Fruit fly (Drosophila melanogaster) whole organism, pupa: Measurements from ENCODE around the gene CG17687.

Source experiments
- CG10348 ChIP-seq: fragments of 200-800 bp; sonication (Bioruptor generic); IDR thresholded peaks from 2 replicates; pipeline ENCODE4 v1.3.6; 2022; ENCODE audit warnings: missing biosample characterization, missing genetic modification characterization
- CG12605 ChIP-seq: fragments of 200-800 bp; sonication (Bioruptor generic); IDR thresholded peaks from 2 replicates; pipeline ENCODE4 v1.3.6; 2022; ENCODE audit warnings: missing biosample characterization, missing genetic modification characterization
- CG13204 ChIP-seq: fragments of 200-800 bp; sonication (Bioruptor generic); optimal IDR thresholded peaks from 2 replicates; lab custom pipeline; 2018; ENCODE audit warnings: missing biosample characterization, mild to moderate bottlenecking, missing genetic modification characterization, moderate library complexity
- CG14655 ChIP-seq: fragments of 200-800 bp; sonication (Bioruptor generic); optimal IDR thresholded peaks from 3 replicates; lab custom pipeline; 2017; ENCODE audit warnings: mild to moderate bottlenecking, missing biosample characterization, missing genetic modification reagents, missing genetic modification characterization
- CG15710 ChIP-seq: fragments of 200-800 bp; sonication (Bioruptor generic); optimal IDR thresholded peaks from 2 replicates; lab custom pipeline; 2018; ENCODE audit warnings: missing biosample characterization, mild to moderate bottlenecking, missing genetic modification characterization, moderate library complexity
- CG17806 ChIP-seq: fragments of 200-800 bp; sonication (Bioruptor generic); optimal IDR thresholded peaks from 2 replicates; lab custom pipeline; 2018; ENCODE audit warnings: missing biosample characterization, mild to moderate bottlenecking, missing genetic modification characterization, moderate library complexity
- CG32121 ChIP-seq: fragments of 200-800 bp; sonication (Bioruptor generic); IDR thresholded peaks from 2 replicates; pipeline ENCODE4 v1.3.6; 2022; ENCODE audit warnings: missing biosample characterization, missing genetic modification characterization
- CG34367 ChIP-seq: fragments of 200-800 bp; sonication (Bioruptor generic); optimal IDR thresholded peaks from 2 replicates; lab custom pipeline; 2018; ENCODE audit warnings: missing biosample characterization, mild to moderate bottlenecking, missing genetic modification characterization
- CG4496 ChIP-seq: fragments of 200-800 bp; sonication (Bioruptor generic); IDR thresholded peaks from 3 replicates; pipeline ENCODE4 v1.3.6; 2022; ENCODE audit warnings: missing biosample characterization, missing genetic modification characterization
- CG8159 ChIP-seq: fragments of 200-800 bp; sonication (Bioruptor generic); optimal IDR thresholded peaks from 3 replicates; lab custom pipeline; 2018; ENCODE audit warnings: missing biosample characterization, mild to moderate bottlenecking, missing genetic modification characterization, moderate library complexity
- CG8301 ChIP-seq: fragments of 200-800 bp; sonication (Bioruptor generic); optimal IDR thresholded peaks from 2 replicates; lab custom pipeline; 2018; ENCODE audit warnings: missing biosample characterization, mild to moderate bottlenecking, missing genetic modification characterization
- CG9948 ChIP-seq: fragments of 200-800 bp; sonication (Bioruptor generic); optimal IDR thresholded peaks from 2 replicates; lab custom pipeline; 2018; ENCODE audit warnings: missing biosample characterization, mild to moderate bottlenecking, missing genetic modification characterization, moderate library complexity
- D1 ChIP-seq: fragments of 200-800 bp; sonication (Bioruptor generic); optimal IDR thresholded peaks from 2 replicates; lab custom pipeline; 2018; ENCODE audit warnings: missing biosample characterization, mild to moderate bottlenecking, missing genetic modification characterization, moderate library complexity
- EcR ChIP-seq: fragments of 200-800 bp; sonication (Bioruptor generic); optimal IDR thresholded peaks from 3 replicates; lab custom pipeline; 2019; ENCODE audit warnings: missing biosample characterization, missing genetic modification characterization, mild to moderate bottlenecking, moderate library complexity, missing genetic modification reagents
- Ets98B ChIP-seq: fragments of 200-800 bp; sonication (Bioruptor generic); IDR thresholded peaks from 2 replicates; pipeline ENCODE4 v1.3.6; 2022; ENCODE audit warnings: missing biosample characterization, missing genetic modification characterization
- Pif1A ChIP-seq: fragments of 200-800 bp; sonication (Bioruptor generic); optimal IDR thresholded peaks from 3 replicates; lab custom pipeline; 2016; ENCODE audit warnings: missing biosample characterization, missing genetic modification characterization
- Pif1B ChIP-seq: fragments of 200-800 bp; sonication (Bioruptor generic); optimal IDR thresholded peaks from 3 replicates; lab custom pipeline; 2016; ENCODE audit warnings: missing biosample characterization, missing genetic modification characterization
- Snoo ChIP-seq: fragments of 200-800 bp; sonication (Bioruptor generic); optimal IDR thresholded peaks from 3 replicates; lab custom pipeline; 2017; ENCODE audit warnings: missing biosample characterization, mild to moderate bottlenecking, missing genetic modification characterization, inconsistent platforms
- fd96Ca ChIP-seq: fragments of 200-800 bp; sonication (Bioruptor generic); IDR thresholded peaks from 3 replicates; pipeline ENCODE4 v1.3.6; 2022; ENCODE audit warnings: missing biosample characterization, missing genetic modification characterization
- gl ChIP-seq: fragments of 200-800 bp; sonication (Bioruptor generic); optimal IDR thresholded peaks from 2 replicates; lab custom pipeline; 2018; ENCODE audit warnings: missing biosample characterization, mild to moderate bottlenecking, missing genetic modification characterization
- rn ChIP-seq: fragments of 200-800 bp; sonication (Bioruptor generic); IDR thresholded peaks from 2 replicates; pipeline ENCODE4 v1.3.6; 2022; ENCODE audit warnings: missing biosample characterization, missing genetic modification characterization

The CG17687 gene

DNA sequence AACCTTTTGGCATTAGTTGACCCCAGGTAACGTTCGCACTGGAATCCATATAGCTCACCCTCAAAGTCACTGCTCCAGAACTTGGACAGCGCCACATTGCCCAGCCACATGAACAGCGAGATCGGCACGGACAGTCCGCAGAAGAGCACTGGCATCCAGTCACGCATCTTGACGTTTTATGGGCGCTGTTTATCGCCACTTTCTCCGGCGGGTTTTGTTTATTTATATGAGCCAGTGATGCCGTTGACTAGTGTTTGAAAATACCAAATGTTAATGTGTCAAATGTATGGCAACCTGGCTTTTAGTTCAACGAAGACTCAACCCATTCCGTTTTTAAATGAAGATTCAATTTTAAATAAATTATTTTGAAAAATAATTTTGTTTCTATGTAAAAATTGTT is 38.8 kb downstream of the CG17687 start, which contains the start of gene CG10171:
Gene CG10171 (minus strand): TSS at position 300 of the 400 bp plus-strand sequence.
- TF ChIP-seq D1 (tag; lab: Kevin White, UChicago) (no peak), CG14655 (GFP tag; lab: Kevin White, UChicago) (no peak), Pif1B (GFP tag; lab: Kevin White, UChicago) (no peak), CG10348 (GFP tag; lab: Robert Waterston, UW) (no peak), CG8159 (tag; lab: Kevin White, UChicago) (no peak), CG8301 (no peak), CG12605 (GFP tag; lab: Robert Waterston, UW) (no peak), CG13204 (GFP tag; lab: Kevin White, UChicago) (no peak), Ets98B (GFP tag; lab: Robert Waterston, UW) (no peak), CG9948 (tag; lab: Kevin White, UChicago) (no peak), CG4496 (no peak), CG17806 (tag; lab: Kevin White, UChicago) (no peak), fd96Ca (GFP tag; lab: Robert Waterston, UW) (no peak), CG32121 (no peak), EcR (GFP tag; lab: Kevin White, UChicago) (no peak), Pif1A (GFP tag; lab: Kevin White, UChicago) (no peak), gl (tag; lab: Kevin White, UChicago) (no peak), CG34367 (tag; lab: Kevin White, UChicago) (no peak), rn (GFP tag; lab: Robert Waterston, UW) (no peak), CG15710 (no peak)

DNA sequence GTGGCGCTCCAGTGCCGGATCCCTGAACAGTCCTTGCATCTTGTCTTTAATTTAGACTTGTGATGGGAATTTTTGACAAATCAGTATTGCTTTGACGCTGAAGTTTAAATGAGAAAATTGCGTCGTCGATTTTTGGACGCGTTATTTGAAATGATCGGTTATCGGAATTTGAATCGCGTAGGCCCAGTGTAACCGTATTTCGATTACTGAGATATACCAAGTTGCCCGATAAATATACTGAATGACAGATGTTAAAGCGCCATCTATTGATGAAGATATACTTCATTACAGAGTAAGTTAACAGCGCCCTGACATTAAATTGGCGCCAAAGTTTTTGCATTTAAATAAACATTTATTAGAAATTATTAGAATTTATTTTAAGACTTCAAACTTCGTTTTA is 41.0 kb downstream of the CG17687 start, which contains the start of gene Poc1:
Gene Poc1 (minus strand): TSS at position 173 of the 400 bp plus-strand sequence.
- TF ChIP-seq Pif1A (GFP tag; lab: Kevin White, UChicago) (no peak), D1 (tag; lab: Kevin White, UChicago) (peak; percentile 8)

DNA sequence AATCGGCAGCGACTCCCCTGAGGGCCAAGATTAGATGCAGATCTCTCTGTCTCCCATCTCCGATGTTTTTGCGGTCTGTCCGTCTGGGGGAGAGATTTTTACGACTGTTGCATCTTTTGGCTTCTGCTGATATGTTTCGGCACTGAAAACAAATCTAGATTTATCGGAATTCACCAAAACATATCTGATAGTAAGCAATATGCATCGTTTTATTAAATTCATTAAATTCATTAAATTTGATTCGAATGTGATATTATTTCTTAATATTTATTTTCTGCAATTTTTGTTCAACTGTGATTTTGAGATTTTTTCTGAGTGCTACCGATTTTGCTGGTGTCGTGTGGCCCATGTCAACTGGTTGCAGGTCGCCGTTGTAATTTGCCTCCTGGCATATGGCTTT is 44.7 kb downstream of the CG17687 start:
- TF ChIP-seq CG9948 (tag; lab: Kevin White, UChicago) (peak; percentile 11), EcR (GFP tag; lab: Kevin White, UChicago) (no peak), CG8159 (tag; lab: Kevin White, UChicago) (peak; percentile 63), Pif1A (GFP tag; lab: Kevin White, UChicago) (no peak), CG13204 (GFP tag; lab: Kevin White, UChicago) (no peak), CG32121 (no peak), CG15710 (no peak)
- TF ChIP-seq, all 21 proteins: peak for 2

DNA sequence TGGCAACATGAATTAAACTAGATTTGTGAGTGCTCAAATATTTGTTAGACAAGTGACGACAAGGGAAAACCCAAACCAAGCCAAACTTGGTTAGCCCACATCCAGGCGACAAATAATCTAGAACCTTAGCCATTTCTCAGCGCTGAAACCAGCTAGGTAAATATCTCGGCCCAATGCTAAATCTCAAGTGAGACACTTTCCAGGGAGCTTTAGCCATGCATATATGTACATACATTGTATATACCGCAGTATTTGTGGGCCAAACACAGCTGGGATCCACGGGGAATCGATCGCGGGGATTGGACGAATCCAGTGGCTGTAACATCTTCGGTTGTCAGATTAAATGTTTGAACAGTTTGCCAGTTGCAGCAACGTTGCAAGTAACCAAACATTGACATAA is 48.8 kb downstream of the CG17687 start:
- TF ChIP-seq Snoo: no peak
- TF ChIP-seq CG4496: no peak
- TF ChIP-seq rn (GFP tag; lab: Robert Waterston, UW): no peak
- no peak for TF ChIP-seq CG9948 (tag; lab: Kevin White, UChicago)
- no peak for TF ChIP-seq CG32121
- TF ChIP-seq CG15710: no peak
- TF ChIP-seq D1 (tag; lab: Kevin White, UChicago): no peak
- TF ChIP-seq, all 21 proteins: peak for 0

DNA sequence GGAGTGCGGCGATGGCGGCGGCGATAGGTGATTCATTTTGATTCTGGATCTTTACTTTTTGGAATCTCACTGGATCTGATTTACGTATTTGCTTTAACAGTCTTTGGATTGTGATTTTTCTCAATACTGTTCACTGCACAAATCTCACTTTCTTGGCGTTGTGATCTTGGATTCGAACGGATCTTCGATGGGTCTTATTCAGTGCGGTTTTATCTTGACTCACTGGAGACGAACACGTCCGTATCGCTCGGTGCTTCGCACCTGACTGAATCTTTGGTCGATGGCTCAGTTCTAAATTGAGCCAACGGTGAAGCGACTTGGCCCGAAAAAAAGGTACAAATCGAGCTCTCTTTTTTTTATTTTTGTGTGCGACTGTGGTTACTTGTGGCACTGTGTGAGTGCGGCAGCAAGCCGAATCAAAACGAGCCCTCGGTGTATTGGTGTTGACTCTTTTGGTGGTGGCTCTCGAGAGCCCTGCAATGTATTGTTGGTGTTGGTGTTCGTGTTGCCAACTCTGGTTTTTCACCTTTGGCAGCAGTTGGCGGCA is 52.1 kb downstream of the CG17687 start, which contains the start of gene sens:
Gene sens (minus strand): TSS at position 254 of the 547 bp plus-strand sequence.
- TF ChIP-seq CG10348 (GFP tag; lab: Robert Waterston, UW) (no peak), Pif1B (GFP tag; lab: Kevin White, UChicago) (no peak), CG14655 (GFP tag; lab: Kevin White, UChicago) (no peak), Snoo (peak; percentile 27), fd96Ca (GFP tag; lab: Robert Waterston, UW) (no peak), Pif1A (GFP tag; lab: Kevin White, UChicago) (no peak), CG4496 (no peak), CG17806 (tag; lab: Kevin White, UChicago) (no peak)

DNA sequence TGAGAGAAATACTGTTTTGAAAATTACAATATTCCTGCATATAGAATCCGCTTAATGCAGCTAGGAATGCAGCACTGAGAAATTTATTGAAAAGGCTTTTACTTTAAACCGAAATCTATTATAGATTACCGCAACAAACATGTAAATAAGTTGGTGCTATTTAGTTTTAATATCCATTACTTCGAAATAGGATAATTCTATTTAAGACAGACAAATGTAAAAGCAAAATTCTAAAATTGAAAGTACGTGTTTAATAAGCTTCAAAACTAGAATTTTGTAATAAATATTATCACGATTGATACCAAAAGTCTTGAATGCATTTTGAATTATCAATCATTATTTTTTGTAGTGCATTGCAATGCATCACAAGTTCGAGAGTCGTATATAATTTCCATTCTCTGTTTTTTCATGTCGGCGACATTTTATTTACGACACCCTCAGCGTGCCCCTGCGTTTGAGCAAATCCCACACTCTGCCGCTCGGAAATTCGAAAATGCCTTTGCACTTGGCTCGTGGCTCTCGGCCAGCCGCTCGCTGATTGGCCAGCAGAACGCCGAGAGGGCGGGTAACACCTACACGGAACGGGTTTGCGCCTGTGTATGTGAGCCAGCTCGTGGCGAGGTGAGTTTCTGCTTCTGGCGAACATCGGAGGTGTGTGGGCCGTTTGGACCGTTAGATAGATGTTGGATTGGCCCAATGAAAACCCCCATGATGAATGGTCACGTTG is 54.5 kb downstream of the CG17687 start:
- no peak for TF ChIP-seq Ets98B (GFP tag; lab: Robert Waterston, UW)
- peak; percentile 20 for TF ChIP-seq CG8159 (tag; lab: Kevin White, UChicago)
- peak; percentile 69 for TF ChIP-seq CG4496
